Worm (Caenorhabditis elegans): ENCODE measurements around the gene Y50D4C.6.

DNA sequence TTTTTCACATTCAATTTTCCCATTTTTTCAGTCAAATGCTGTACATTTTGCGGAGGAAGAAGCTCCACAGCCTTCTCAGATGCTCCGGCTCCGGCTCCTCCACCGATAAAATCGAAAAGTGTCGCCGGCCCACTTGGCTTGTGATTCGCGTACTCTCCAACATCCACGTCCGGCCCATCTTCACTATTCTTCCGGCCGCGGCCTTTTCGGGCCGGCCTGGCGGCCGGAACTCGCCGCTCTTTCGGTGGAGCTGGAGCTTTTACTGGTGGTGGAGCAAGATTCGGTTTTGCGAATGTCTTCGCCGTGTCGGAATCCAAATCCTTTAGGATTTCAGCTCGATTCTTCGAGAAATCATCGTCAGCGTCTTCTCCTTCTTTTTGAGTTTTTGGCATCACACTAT lies 7.1 kb downstream of the Y50D4C.6 start:
- TF ChIP-seq W03F9.2 (tag; optimal IDR thresholded peaks at IDR 0.05) (no peak), him-1 (tag; optimal IDR thresholded peaks at IDR 0.05) (no peak)
